Worm (Caenorhabditis elegans): ENCODE measurements around the gene noah-2.

ce11 chrIV:14069760-14070159, 21.3 kb upstream of the noah-2 start, which contains the start of gene lst-4:
- TF ChIP-seq pqm-1 (tag; optimal IDR thresholded peaks at IDR 0.05) (no peak), skn-1 (tag; optimal IDR thresholded peaks at IDR 0.05) (no peak), ceh-9 (tag; optimal IDR thresholded peaks at IDR 0.05) (no peak), ztf-11 (tag; optimal IDR thresholded peaks at IDR 0.05) (no peak), nhr-12 (tag; optimal IDR thresholded peaks at IDR 0.05) (no peak), fkh-10 (GFP tag; optimal IDR thresholded peaks at IDR 0.05) (no peak), elt-1 (tag; optimal IDR thresholded peaks at IDR 0.05) (no peak), ceh-28 (tag; optimal IDR thresholded peaks at IDR 0.05) (no peak), pha-4 (tag; optimal IDR thresholded peaks at IDR 0.05) (peak; percentile 33), ZK546.5 (tag; optimal IDR thresholded peaks at IDR 0.05) (no peak), nhr-237 (tag; optimal IDR thresholded peaks at IDR 0.05) (no peak), tbx-2 (tag; optimal IDR thresholded peaks at IDR 0.05) (no peak), R02D3.7 (tag; optimal IDR thresholded peaks at IDR 0.05) (no peak), unc-39 (tag; optimal IDR thresholded peaks at IDR 0.05) (no peak)
